Worm (Caenorhabditis elegans) whole organism, midembryonic: Measurements from ENCODE around the gene srt-41.

ENCODE experiments used
- T22C8.4 ChIP-seq: fragments of 200-800 bp; sonication (Bioruptor generic); IDR thresholded peaks from 2 replicates; pipeline ENCODE4 v1.3.6; 2022; ENCODE audit warnings: missing genetic modification characterization, missing compliant biosample characterization
- flt-1 ChIP-seq: fragments of 200-800 bp; sonication (Bioruptor generic); IDR thresholded peaks from 2 replicates; pipeline ENCODE4 v1.3.6; 2022; ENCODE audit warnings: missing genetic modification characterization, missing compliant biosample characterization
- med-1 ChIP-seq: sonication (generic microtip); optimal IDR thresholded peaks from 2 replicates; lab custom pipeline; 2017; ENCODE audit warnings: missing genetic modification characterization, mild to moderate bottlenecking, missing compliant biosample characterization, antibody characterized with exemption, missing genetic modification reagents; ENCODE audit not compliant: insufficient read depth
- ztf-23 ChIP-seq: fragments of 200-800 bp; sonication (Bioruptor generic); IDR thresholded peaks from 2 replicates; pipeline ENCODE4 v1.3.6; 2022; ENCODE audit warnings: missing genetic modification reagents, missing genetic modification characterization, missing compliant biosample characterization

ce11 chrV:1841744-1842143 lies 38.8 kb upstream of the srt-41 start, which contains the start of gene T10B5.8:
- TF ChIP-seq flt-1 (GFP tag; lab: Robert Waterston, UW): no peak
- no peak for TF ChIP-seq ztf-23 (GFP tag; lab: Robert Waterston, UW)
- no peak for TF ChIP-seq T22C8.4 (GFP tag; lab: Robert Waterston, UW)
- no peak for TF ChIP-seq med-1
